Worm (Caenorhabditis elegans) whole organism, L2 larva: ENCODE measurements around the gene srh-130.

Source experiments
- aly-2 ChIP-seq: fragments of 150-350 bp; optimal IDR thresholded peaks from 2 replicates; lab custom pipeline; 2014; ENCODE audit warnings: missing biosample characterization, missing genetic modification characterization
- lin-13 ChIP-seq: fragments of 150-350 bp; optimal IDR thresholded peaks from 2 replicates; lab custom pipeline; 2014; ENCODE audit warnings: missing biosample characterization, missing genetic modification reagents, missing genetic modification characterization
- mdl-1 ChIP-seq, 2 experiments: fragments of 150-350 bp in 1 of 2; sonication (generic microtip) in 1 of 2; optimal IDR thresholded peaks; 2 replicates each; lab custom pipeline; 2017; ENCODE audit warnings: missing biosample characterization in 2 of 2, missing genetic modification characterization in 2 of 2

DNA sequence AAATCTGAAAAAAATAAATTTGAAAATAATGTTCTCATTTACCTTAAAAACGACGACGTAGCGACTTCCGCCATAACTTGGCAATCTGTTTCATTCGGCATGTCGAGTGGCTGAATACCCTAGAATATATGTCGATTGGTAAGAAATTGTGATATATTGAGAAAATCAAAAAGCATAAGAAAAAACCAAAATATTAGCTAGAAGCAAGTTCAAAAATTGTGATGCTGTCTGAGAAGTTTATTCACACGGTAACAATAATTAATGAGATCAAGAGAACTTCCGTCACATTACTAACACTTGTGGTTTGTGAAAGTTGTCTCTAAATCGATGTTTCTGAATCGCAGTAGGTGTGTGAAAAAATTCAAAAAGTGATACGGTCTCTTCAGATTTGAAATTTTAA lies 49.0 kb upstream of the srh-130 start, which contains the start of gene srab-1:
- TF ChIP-seq mdl-1 (tag; optimal IDR thresholded peaks at IDR 0.05; lab: Kevin White, UChicago) (no peak), aly-2 (tag; lab: Kevin White, UChicago) (no peak), lin-13 (GFP tag; lab: Kevin White, UChicago) (no peak)
